Fruit fly (Drosophila melanogaster) whole organism, embryonic: ENCODE data around the gene UQCR-Q.

Source experiments
- Atf6 ChIP-seq: fragments of 200-800 bp; sonication (Bioruptor generic); IDR thresholded peaks from 2 replicates; pipeline ENCODE4 v1.3.6; 2022; ENCODE audit warnings: missing biosample characterization, missing genetic modification characterization
- CG10147 ChIP-seq: fragments of 200-800 bp; sonication (Bioruptor generic); optimal IDR thresholded peaks from 2 replicates; lab custom pipeline; 2019; ENCODE audit warnings: missing biosample characterization, mild to moderate bottlenecking, missing genetic modification characterization, moderate library complexity
- CG10431 ChIP-seq: fragments of 200-800 bp; sonication (Bioruptor generic); optimal IDR thresholded peaks from 3 replicates; lab custom pipeline; 2018; ENCODE audit warnings: missing biosample characterization, mild to moderate bottlenecking, missing genetic modification characterization
- CG11504 ChIP-seq: fragments of 200-800 bp; sonication (Bioruptor generic); optimal IDR thresholded peaks from 3 replicates; lab custom pipeline; 2019; ENCODE audit warnings: missing biosample characterization, mild to moderate bottlenecking, missing genetic modification characterization, moderate library complexity
- CG11695 ChIP-seq: fragments of 200-800 bp; sonication (Bioruptor generic); IDR thresholded peaks from 3 replicates; pipeline ENCODE4 v1.3.6; 2022; ENCODE audit warnings: missing biosample characterization, missing genetic modification characterization
- CG12391 ChIP-seq: fragments of 200-800 bp; sonication (Bioruptor generic); optimal IDR thresholded peaks from 3 replicates; lab custom pipeline; 2018; ENCODE audit warnings: missing biosample characterization, mild to moderate bottlenecking, missing genetic modification characterization, moderate library complexity
- CG13424 ChIP-seq: fragments of 200-800 bp; sonication (Bioruptor generic); optimal IDR thresholded peaks from 2 replicates; lab custom pipeline; 2019; ENCODE audit warnings: missing biosample characterization, mild to moderate bottlenecking, missing genetic modification characterization, moderate library complexity
- CG14710 ChIP-seq: fragments of 200-800 bp; sonication (Bioruptor generic); optimal IDR thresholded peaks from 3 replicates; lab custom pipeline; 2019; ENCODE audit warnings: missing biosample characterization, mild to moderate bottlenecking, missing genetic modification characterization, moderate library complexity
- CG15514 ChIP-seq: fragments of 200-800 bp; sonication (Bioruptor generic); optimal IDR thresholded peaks from 3 replicates; lab custom pipeline; 2017; ENCODE audit warnings: missing biosample characterization, missing genetic modification characterization, mild to moderate bottlenecking, moderate library complexity, missing genetic modification reagents
- CG17359 ChIP-seq: fragments of 200-800 bp; sonication (Bioruptor generic); optimal IDR thresholded peaks from 3 replicates; lab custom pipeline; 2018; ENCODE audit warnings: missing biosample characterization, mild to moderate bottlenecking, missing genetic modification characterization, moderate library complexity
- CG17385 ChIP-seq: fragments of 200-800 bp; sonication (Bioruptor generic); optimal IDR thresholded peaks from 3 replicates; lab custom pipeline; 2018; ENCODE audit warnings: missing biosample characterization, mild to moderate bottlenecking, missing genetic modification characterization
- CG2120 ChIP-seq: fragments of 200-800 bp; sonication (Bioruptor generic); optimal IDR thresholded peaks from 3 replicates; lab custom pipeline; 2016; ENCODE audit warnings: missing biosample characterization, missing genetic modification characterization
- CG2678 ChIP-seq: fragments of 200-800 bp; sonication (Bioruptor generic); optimal IDR thresholded peaks from 3 replicates; lab custom pipeline; 2019; ENCODE audit warnings: missing biosample characterization, mild to moderate bottlenecking, missing genetic modification characterization, moderate library complexity
- CG30020 ChIP-seq: fragments of 200-800 bp; optimal IDR thresholded peaks from 2 replicates; lab custom pipeline; 2019; ENCODE audit warnings: missing biosample characterization, mild to moderate bottlenecking, missing genetic modification characterization, moderate library complexity
- CG34376 ChIP-seq: fragments of 200-800 bp; sonication (Bioruptor generic); optimal IDR thresholded peaks from 2 replicates; lab custom pipeline; 2018; ENCODE audit warnings: missing biosample characterization, mild to moderate bottlenecking, missing genetic modification characterization
- CG34422 ChIP-seq: fragments of 200-800 bp; sonication (Bioruptor generic); IDR thresholded peaks from 3 replicates; pipeline ENCODE4 v1.3.6; 2022; ENCODE audit warnings: missing biosample characterization, missing genetic modification characterization
- CG4854 ChIP-seq: fragments of 200-800 bp; sonication (Bioruptor generic); optimal IDR thresholded peaks from 2 replicates; lab custom pipeline; 2016; ENCODE audit warnings: missing biosample characterization, missing genetic modification characterization, inconsistent platforms
- CG7839 ChIP-seq: fragments of 200-800 bp; sonication (Bioruptor generic); optimal IDR thresholded peaks from 3 replicates; lab custom pipeline; 2018; ENCODE audit warnings: missing biosample characterization, mild to moderate bottlenecking, missing genetic modification characterization, moderate library complexity
- CG9609 ChIP-seq: fragments of 200-800 bp; sonication (Bioruptor generic); optimal IDR thresholded peaks from 3 replicates; lab custom pipeline; 2016; ENCODE audit warnings: missing biosample characterization, missing genetic modification characterization
- CG9932 ChIP-seq: fragments of 200-800 bp; sonication (Bioruptor generic); IDR thresholded peaks from 2 replicates; pipeline ENCODE4 v1.3.6; 2022; ENCODE audit warnings: missing biosample characterization, missing genetic modification characterization
- CrebB ChIP-seq: fragments of 200-800 bp; sonication (Bioruptor generic); optimal IDR thresholded peaks from 3 replicates; lab custom pipeline; 2018; ENCODE audit warnings: missing biosample characterization, mild to moderate bottlenecking, missing genetic modification characterization
- Dll ChIP-seq: fragments of 200-800 bp; sonication (Bioruptor generic); IDR thresholded peaks from 4 replicates; pipeline ENCODE4 v1.3.6; 2022; ENCODE audit warnings: missing biosample characterization, missing genetic modification characterization; ENCODE audit not compliant: partially characterized antibody
- Dp ChIP-seq: fragments of 200-800 bp; sonication (Bioruptor generic); optimal IDR thresholded peaks from 2 replicates; lab custom pipeline; 2018; ENCODE audit warnings: missing biosample characterization, mild to moderate bottlenecking, missing genetic modification characterization, moderate library complexity
- HmgZ ChIP-seq: fragments of 200-800 bp; sonication (Bioruptor generic); optimal IDR thresholded peaks from 2 replicates; lab custom pipeline; 2018; ENCODE audit warnings: missing biosample characterization, mild to moderate bottlenecking, missing genetic modification characterization
- Hr3 ChIP-seq: fragments of 200-800 bp; sonication (Bioruptor generic); optimal IDR thresholded peaks from 3 replicates; lab custom pipeline; 2016; ENCODE audit warnings: missing biosample characterization, missing genetic modification characterization
- Hr51 ChIP-seq, 2 experiments: fragments of 200-800 bp; sonication (Bioruptor generic); optimal IDR thresholded peaks; 2 replicates in 1 of 2; 3 replicates in 1 of 2; lab custom pipeline; 2016 to 2018; ENCODE audit warnings: missing biosample characterization in 2 of 2, missing genetic modification characterization in 2 of 2, mild to moderate bottlenecking in 1 of 2, moderate library complexity in 1 of 2
- MBD-R2 ChIP-seq: fragments of 200-800 bp; sonication (Bioruptor generic); IDR thresholded peaks from 2 replicates; pipeline ENCODE4 v1.3.6; 2022; ENCODE audit warnings: missing biosample characterization, missing genetic modification characterization
- Nf-YB ChIP-seq: fragments of 200-800 bp; sonication (Bioruptor generic); optimal IDR thresholded peaks from 3 replicates; lab custom pipeline; 2019; ENCODE audit warnings: missing biosample characterization, mild to moderate bottlenecking, missing genetic modification characterization, moderate library complexity
- Ravus ChIP-seq: fragments of 200-800 bp; sonication (Bioruptor generic); IDR thresholded peaks from 2 replicates; pipeline ENCODE4 v1.3.6; 2022; ENCODE audit warnings: missing biosample characterization, missing genetic modification characterization
- Rfx ChIP-seq: fragments of 200-800 bp; sonication (Bioruptor generic); IDR thresholded peaks from 2 replicates; pipeline ENCODE4 v1.3.6; 2022; ENCODE audit warnings: missing biosample characterization, missing genetic modification characterization
- Six4 ChIP-seq: fragments of 200-800 bp; sonication (Bioruptor generic); optimal IDR thresholded peaks from 2 replicates; lab custom pipeline; 2016; ENCODE audit warnings: missing biosample characterization, missing genetic modification characterization
- Sry-β ChIP-seq: fragments of 200-800 bp; sonication (Bioruptor generic); optimal IDR thresholded peaks from 2 replicates; lab custom pipeline; 2018; ENCODE audit warnings: missing biosample characterization, mild to moderate bottlenecking, missing genetic modification characterization, moderate library complexity
- Sry-δ ChIP-seq: fragments of 200-800 bp; sonication (Bioruptor generic); optimal IDR thresholded peaks from 2 replicates; lab custom pipeline; 2016; ENCODE audit warnings: missing biosample characterization, missing genetic modification characterization
- az2 ChIP-seq: fragments of 200-800 bp; sonication (Bioruptor generic); optimal IDR thresholded peaks from 3 replicates; lab custom pipeline; 2016; ENCODE audit warnings: missing biosample characterization, missing genetic modification characterization
- chif ChIP-seq, 2 experiments: fragments of 200-800 bp; sonication (Bioruptor generic); optimal IDR thresholded peaks; 3 replicates each; lab custom pipeline; 2016; ENCODE audit warnings: missing biosample characterization in 2 of 2, missing genetic modification characterization in 2 of 2
- ci ChIP-seq: fragments of 200-800 bp; sonication (Bioruptor generic); IDR thresholded peaks from 3 replicates; pipeline ENCODE4 v1.3.6; 2022; ENCODE audit warnings: missing biosample characterization, missing genetic modification characterization
- dpn ChIP-seq, 2 experiments: fragments of 200-800 bp; sonication (Bioruptor generic); optimal IDR thresholded peaks; 3 replicates each; lab custom pipeline; 2016; ENCODE audit warnings: missing biosample characterization in 2 of 2, missing genetic modification characterization in 2 of 2
- ewg ChIP-seq: fragments of 200-800 bp; sonication (Bioruptor generic); optimal IDR thresholded peaks from 3 replicates; lab custom pipeline; 2017; ENCODE audit warnings: mild to moderate bottlenecking, missing biosample characterization, missing genetic modification reagents, missing genetic modification characterization
- eyg ChIP-seq: fragments of 200-800 bp; sonication (Bioruptor generic); optimal IDR thresholded peaks from 3 replicates; lab custom pipeline; 2016; ENCODE audit warnings: missing biosample characterization, missing genetic modification characterization
- gem ChIP-seq: fragments of 200-800 bp; sonication (Bioruptor generic); optimal IDR thresholded peaks from 2 replicates; lab custom pipeline; 2019; ENCODE audit warnings: missing biosample characterization, mild to moderate bottlenecking, missing genetic modification characterization, moderate library complexity
- grau ChIP-seq: fragments of 200-800 bp; optimal IDR thresholded peaks from 3 replicates; lab custom pipeline; 2019; ENCODE audit warnings: missing biosample characterization, mild to moderate bottlenecking, missing genetic modification characterization, moderate library complexity
- h ChIP-seq: fragments of >200 bp; optimal IDR thresholded peaks from 2 replicates; lab custom pipeline; 2017
- lilli ChIP-seq: fragments of 200-800 bp; sonication (Bioruptor generic); optimal IDR thresholded peaks from 3 replicates; lab custom pipeline; 2016; ENCODE audit warnings: missing biosample characterization, missing genetic modification characterization
- odd ChIP-seq: fragments of 200-800 bp; sonication (Bioruptor generic); optimal IDR thresholded peaks from 2 replicates; lab custom pipeline; 2017; ENCODE audit warnings: missing biosample characterization, mild to moderate bottlenecking, missing genetic modification characterization
- pzg ChIP-seq: fragments of 200-800 bp; sonication (Bioruptor generic); optimal IDR thresholded peaks from 3 replicates; lab custom pipeline; 2018; ENCODE audit warnings: missing biosample characterization, mild to moderate bottlenecking, missing genetic modification characterization, moderate library complexity
- sc ChIP-seq, 3 experiments: fragments of >200 bp in 2 of 3; fragments of 200-800 bp in 1 of 3; sonication (Bioruptor generic) in 1 of 3; optimal IDR thresholded peaks; 2 replicates in 2 of 3; 3 replicates in 1 of 3; lab custom pipeline; 2017; ENCODE audit warnings: mild to moderate bottlenecking in 1 of 3, missing biosample characterization in 1 of 3, missing genetic modification characterization in 1 of 3, missing genetic modification reagents in 1 of 3
- tgo ChIP-seq: fragments of 200-800 bp; sonication (Bioruptor generic); IDR thresholded peaks from 3 replicates; pipeline ENCODE4 v1.3.6; 2022; ENCODE audit warnings: missing biosample characterization, missing genetic modification characterization
- tin ChIP-seq: fragments of 200-800 bp; sonication (Bioruptor generic); optimal IDR thresholded peaks from 3 replicates; lab custom pipeline; 2016; ENCODE audit warnings: missing biosample characterization, missing genetic modification characterization
- trem ChIP-seq: fragments of 200-800 bp; optimal IDR thresholded peaks from 3 replicates; lab custom pipeline; 2019; ENCODE audit warnings: missing biosample characterization, mild to moderate bottlenecking, missing genetic modification characterization, moderate library complexity
- usp ChIP-seq: fragments of >200 bp; optimal IDR thresholded peaks from 2 replicates; lab custom pipeline; 2017; ENCODE audit warnings: missing biosample characterization, missing genetic modification characterization

UQCR-Q gene

DNA sequence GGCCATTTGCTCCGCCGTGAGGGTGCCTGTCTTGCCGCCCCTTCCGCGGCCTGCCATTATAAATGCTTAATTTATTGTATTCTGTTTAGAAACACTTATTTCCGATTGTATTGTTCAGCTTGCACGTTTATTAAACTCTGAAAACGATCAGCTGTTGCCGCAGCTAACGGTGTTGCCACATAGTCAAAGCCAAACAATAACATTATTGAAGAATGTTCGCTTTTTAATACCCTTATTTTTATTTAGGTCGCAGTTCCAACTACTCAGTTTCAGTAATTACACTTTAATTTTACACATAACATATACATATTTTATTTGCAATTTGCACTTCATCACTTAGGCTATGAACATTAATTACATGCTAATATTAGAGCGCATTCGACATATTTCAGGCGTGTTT lies 47.5 kb upstream of the UQCR-Q start, which contains the start of gene Polr3G (continued):
- TF ChIP-seq tin (GFP tag; lab: Kevin White, UChicago): peak; percentile 16
- peak; percentile 23 for TF ChIP-seq CG34376
- TF ChIP-seq CG13424 (tag; lab: Kevin White, UChicago): peak; percentile 15
- TF ChIP-seq odd (GFP tag; lab: Kevin White, UChicago): no peak
- peak; percentile 7 for TF ChIP-seq CrebB (tag; lab: Kevin White, UChicago)
- TF ChIP-seq eyg (GFP tag; lab: Kevin White, UChicago): peak; percentile 7
- peak; percentile 48 for TF ChIP-seq lilli (GFP tag; lab: Kevin White, UChicago)
- peak; percentile 92 for TF ChIP-seq MBD-R2 (GFP tag; lab: Robert Waterston, UW)
- no peak for TF ChIP-seq CG11695 (GFP tag; lab: Robert Waterston, UW)
- no peak for TF ChIP-seq CG10431
- TF ChIP-seq grau (tag; lab: Kevin White, UChicago): peak; percentile 33
- TF ChIP-seq CG9932 (GFP tag; lab: Robert Waterston, UW): peak; percentile 16; the same call in 1 of the 2 replicates
- peak; percentile 56 for TF ChIP-seq Rfx (GFP tag; lab: Robert Waterston, UW)
- peak; percentile 55; the same call in 1 of the 3 replicates for TF ChIP-seq CG34422
- TF ChIP-seq ci (GFP tag; lab: Robert Waterston, UW): 0 out of 3 replicates have a peak, but pooled peaks have one; percentile 45
- peak; percentile 1 for TF ChIP-seq Dp (GFP tag; lab: Kevin White, UChicago)
- TF ChIP-seq Dll (GFP tag; lab: Robert Waterston, UW): peak; percentile 34; the same call in 1 of the 4 replicates
- TF ChIP-seq Ravus (GFP tag; lab: Robert Waterston, UW): no peak
- peak; percentile 25 for TF ChIP-seq CG17385 (GFP tag; lab: Kevin White, UChicago)
- peak; percentile 50 for TF ChIP-seq Hr3
- TF ChIP-seq CG4854 (GFP tag; lab: Kevin White, UChicago): peak; percentile 6
- TF ChIP-seq CG17359 (tag; lab: Kevin White, UChicago): peak; percentile 4
- TF ChIP-seq ewg (GFP tag; lab: Kevin White, UChicago): no peak
- TF ChIP-seq CG15514: peak; percentile 39
- peak; percentile 32 for TF ChIP-seq trem (tag; lab: Kevin White, UChicago)
- TF ChIP-seq h (lab: Kevin White, UChicago): no peak
- TF ChIP-seq pzg: peak; percentile 39
- TF ChIP-seq Atf6: no peak
- TF ChIP-seq sc (optimal IDR thresholded peaks at IDR 0.05; lab: Kevin White, UChicago): no peak
- TF ChIP-seq sc (GFP tag; optimal IDR thresholded peaks at IDR 0.05; lab: Kevin White, UChicago): no peak
- TF ChIP-seq dpn (GFP tag; optimal IDR thresholded peaks at IDR 0.05; lab: Kevin White, UChicago): peak in 1 of 2 experiments; percentile 15
- TF ChIP-seq CG2678 (tag; lab: Kevin White, UChicago): peak; percentile 25
- peak; percentile 26 for TF ChIP-seq gem (tag; lab: Kevin White, UChicago)
- peak; percentile 49 for TF ChIP-seq CG12391 (tag; lab: Kevin White, UChicago)
- peak; percentile 18 for TF ChIP-seq az2 (GFP tag; lab: Kevin White, UChicago)
- no peak for TF ChIP-seq CG9609 (GFP tag; lab: Kevin White, UChicago)
- peak; percentile 14 for TF ChIP-seq CG30020
- TF ChIP-seq HmgZ: peak; percentile 35
- peak; percentile 6 for TF ChIP-seq CG11504 (tag; lab: Kevin White, UChicago)
- peak in 1 of 2 experiments; percentile 2 for TF ChIP-seq chif (GFP tag; optimal IDR thresholded peaks at IDR 0.05; lab: Kevin White, UChicago)
- peak; percentile 8 for TF ChIP-seq Six4
- no peak for TF ChIP-seq Sry-β
- peak; percentile 53 for TF ChIP-seq CG2120 (GFP tag; lab: Kevin White, UChicago)
- TF ChIP-seq Sry-δ (GFP tag; lab: Kevin White, UChicago): peak; percentile 11
- peak in 1 of 2 experiments; percentile 19 for TF ChIP-seq Hr51 (GFP tag; optimal IDR thresholded peaks at IDR 0.05; lab: Kevin White, UChicago)
- no peak for TF ChIP-seq usp (GFP tag; lab: Kevin White, UChicago)
- peak; percentile 35 for TF ChIP-seq CG14710 (tag; lab: Kevin White, UChicago)
- TF ChIP-seq Nf-YB (GFP tag; lab: Kevin White, UChicago): no peak
- peak; percentile 7 for TF ChIP-seq CG10147 (GFP tag; lab: Kevin White, UChicago)
- TF ChIP-seq tgo (GFP tag; lab: Robert Waterston, UW): no peak
- TF ChIP-seq CG7839 (tag; lab: Kevin White, UChicago): peak; percentile 4
